Worm (Caenorhabditis elegans) whole organism, late embryonic: ENCODE measurements around the gene F55C9.14.

Experiments used
- K02D7.2 ChIP-seq: sonication (generic microtip); optimal IDR thresholded peaks from 2 replicates; lab custom pipeline; 2017; ENCODE audit warnings: mild to moderate bottlenecking, missing genetic modification characterization, missing compliant biosample characterization
- K09A11.1 ChIP-seq: sonication (generic microtip); optimal IDR thresholded peaks from 2 replicates; lab custom pipeline; 2017; ENCODE audit warnings: antibody characterized with exemption, mild to moderate bottlenecking, missing genetic modification characterization, missing compliant biosample characterization; ENCODE audit not compliant: insufficient read depth
- Y22D7AL.16 ChIP-seq: sonication (generic microtip); optimal IDR thresholded peaks from 2 replicates; lab custom pipeline; 2016; ENCODE audit warnings: missing genetic modification characterization, missing compliant biosample characterization
- ceh-14 ChIP-seq: sonication (generic microtip); optimal IDR thresholded peaks from 2 replicates; lab custom pipeline; 2016; ENCODE audit warnings: missing genotype, missing genetic modification characterization, missing compliant biosample characterization
- ceh-18 ChIP-seq: sonication (generic microtip); optimal IDR thresholded peaks from 2 replicates; lab custom pipeline; 2016; ENCODE audit warnings: missing genetic modification characterization, missing compliant biosample characterization
- ceh-2 ChIP-seq: sonication (generic microtip); optimal IDR thresholded peaks from 2 replicates; lab custom pipeline; 2016; ENCODE audit warnings: missing genotype, missing genetic modification characterization, missing compliant biosample characterization
- ceh-22 ChIP-seq: sonication (generic microtip); optimal IDR thresholded peaks from 2 replicates; lab custom pipeline; 2017; ENCODE audit warnings: missing biosample characterization, missing genetic modification characterization
- ceh-24 ChIP-seq: sonication (generic microtip); optimal IDR thresholded peaks from 2 replicates; lab custom pipeline; 2016; ENCODE audit warnings: mild to moderate bottlenecking, missing genetic modification characterization, missing compliant biosample characterization
- ceh-30 ChIP-seq: fragments of 150-350 bp; optimal IDR thresholded peaks from 2 replicates; lab custom pipeline; 2014; ENCODE audit warnings: missing biosample characterization, missing genetic modification characterization
- ceh-31 ChIP-seq: sonication (generic microtip); optimal IDR thresholded peaks from 2 replicates; lab custom pipeline; 2016; ENCODE audit warnings: missing genetic modification characterization, missing compliant biosample characterization
- ceh-34 ChIP-seq: sonication (generic microtip); optimal IDR thresholded peaks from 2 replicates; lab custom pipeline; 2016; ENCODE audit warnings: mild to moderate bottlenecking, missing genetic modification characterization, missing compliant biosample characterization
- ceh-45 ChIP-seq: fragments of 200-800 bp; sonication (Bioruptor generic); IDR thresholded peaks from 2 replicates; pipeline ENCODE4 v1.3.6; 2022; ENCODE audit warnings: missing genetic modification reagents, missing genetic modification characterization, missing compliant biosample characterization
- ceh-48 ChIP-seq: sonication (generic microtip); optimal IDR thresholded peaks from 2 replicates; lab custom pipeline; 2016; ENCODE audit warnings: missing genetic modification characterization, inconsistent platforms, missing compliant biosample characterization
- ceh-9 ChIP-seq: sonication (generic microtip); optimal IDR thresholded peaks from 2 replicates; lab custom pipeline; 2016; ENCODE audit warnings: mild to moderate bottlenecking, missing genetic modification characterization, inconsistent platforms, missing compliant biosample characterization
- che-1 ChIP-seq: sonication (generic microtip); optimal IDR thresholded peaks from 2 replicates; lab custom pipeline; 2016; ENCODE audit warnings: mild to moderate bottlenecking, missing genetic modification characterization, missing compliant biosample characterization
- dve-1 ChIP-seq: sonication (generic microtip); optimal IDR thresholded peaks from 2 replicates; lab custom pipeline; 2017; ENCODE audit warnings: antibody characterized with exemption, mild to moderate bottlenecking, missing genetic modification characterization, missing compliant biosample characterization
- elt-2 ChIP-seq: sonication (generic microtip); optimal IDR thresholded peaks from 2 replicates; lab custom pipeline; 2016; ENCODE audit warnings: missing genetic modification reagents, missing genetic modification characterization, missing compliant biosample characterization
- elt-4 ChIP-seq: sonication (generic microtip); optimal IDR thresholded peaks from 2 replicates; lab custom pipeline; 2016; ENCODE audit warnings: missing genetic modification characterization, missing compliant biosample characterization
- ets-4 ChIP-seq: sonication (generic microtip); optimal IDR thresholded peaks from 2 replicates; lab custom pipeline; 2016; ENCODE audit warnings: missing genetic modification characterization, missing compliant biosample characterization
- hlh-8 ChIP-seq: sonication (generic microtip); optimal IDR thresholded peaks from 2 replicates; lab custom pipeline; 2016; ENCODE audit warnings: missing genotype, missing genetic modification characterization, missing compliant biosample characterization
- lim-6 ChIP-seq: sonication (generic microtip); optimal IDR thresholded peaks from 2 replicates; lab custom pipeline; 2016; ENCODE audit warnings: missing genetic modification characterization, missing compliant biosample characterization
- madf-2 ChIP-seq: sonication (generic microtip); optimal IDR thresholded peaks from 2 replicates; lab custom pipeline; 2017; ENCODE audit warnings: missing genetic modification characterization, missing compliant biosample characterization
- mec-3 ChIP-seq: sonication (generic microtip); optimal IDR thresholded peaks from 2 replicates; lab custom pipeline; 2016; ENCODE audit warnings: borderline replicate concordance, missing genetic modification characterization, missing compliant biosample characterization
- nhr-11 ChIP-seq: fragments of 150-350 bp; optimal IDR thresholded peaks from 2 replicates; lab custom pipeline; 2014; ENCODE audit warnings: missing biosample characterization, missing genetic modification characterization
- npax-4 ChIP-seq: sonication (generic microtip); optimal IDR thresholded peaks from 2 replicates; lab custom pipeline; 2016; ENCODE audit warnings: missing genetic modification characterization, missing compliant biosample characterization
- pat-9 ChIP-seq: fragments of 200-800 bp; sonication (Bioruptor generic); optimal IDR thresholded peaks from 2 replicates; lab custom pipeline; 2018; ENCODE audit warnings: mild to moderate bottlenecking, missing genetic modification characterization, moderate library complexity, missing compliant biosample characterization
- pax-1 ChIP-seq: fragments of 150-350 bp; optimal IDR thresholded peaks from 2 replicates; lab custom pipeline; 2014; ENCODE audit warnings: missing biosample characterization, missing genetic modification characterization
- pha-2 ChIP-seq: sonication (generic microtip); optimal IDR thresholded peaks from 2 replicates; lab custom pipeline; 2017; ENCODE audit warnings: mild to moderate bottlenecking, missing genetic modification characterization, missing compliant biosample characterization
- pqm-1 ChIP-seq: sonication (generic microtip); optimal IDR thresholded peaks from 2 replicates; lab custom pipeline; 2016; ENCODE audit warnings: missing genetic modification characterization, missing compliant biosample characterization
- sox-2 ChIP-seq: fragments of 200-800 bp; sonication (Bioruptor generic); IDR thresholded peaks from 2 replicates; pipeline ENCODE4 v1.3.6; 2022; ENCODE audit warnings: missing genetic modification reagents, missing genetic modification characterization, missing compliant biosample characterization
- sox-4 ChIP-seq: sonication (generic microtip); optimal IDR thresholded peaks from 2 replicates; lab custom pipeline; 2017; ENCODE audit warnings: mild to moderate bottlenecking, missing genetic modification characterization, inconsistent platforms, missing compliant biosample characterization
- syd-9 ChIP-seq: sonication (generic microtip); optimal IDR thresholded peaks from 2 replicates; lab custom pipeline; 2016; ENCODE audit warnings: mild to moderate bottlenecking, missing genetic modification characterization, moderate library complexity, missing compliant biosample characterization
- ttx-3 ChIP-seq: sonication (generic microtip); optimal IDR thresholded peaks from 2 replicates; lab custom pipeline; 2016; ENCODE audit warnings: missing genetic modification reagents, missing genetic modification characterization, missing compliant biosample characterization
- unc-3 ChIP-seq, 2 experiments: fragments of 200-800 bp in 1 of 2; sonication (Bioruptor generic) in 1 of 2; sonication (generic microtip) in 1 of 2; conservative IDR thresholded peaks in 1 of 2; optimal IDR thresholded peaks in 1 of 2; 2 replicates each; pipeline versions ENCODE4 v1.3.6 to Lab custom; 2016 to 2022; ENCODE audit warnings: missing compliant biosample characterization in 2 of 2, missing genetic modification characterization in 2 of 2, missing genetic modification reagents in 1 of 2
- unc-55 ChIP-seq: sonication (generic microtip); optimal IDR thresholded peaks from 2 replicates; lab custom pipeline; 2017; ENCODE audit warnings: missing biosample characterization, missing genetic modification reagents, missing genetic modification characterization
- zip-5 ChIP-seq: sonication (generic microtip); optimal IDR thresholded peaks from 2 replicates; lab custom pipeline; 2016; ENCODE audit warnings: missing genetic modification characterization, missing compliant biosample characterization
- ztf-16 ChIP-seq: sonication (generic microtip); optimal IDR thresholded peaks from 2 replicates; lab custom pipeline; 2017; ENCODE audit warnings: missing genetic modification characterization, missing compliant biosample characterization

The F55C9.14 gene

DNA sequence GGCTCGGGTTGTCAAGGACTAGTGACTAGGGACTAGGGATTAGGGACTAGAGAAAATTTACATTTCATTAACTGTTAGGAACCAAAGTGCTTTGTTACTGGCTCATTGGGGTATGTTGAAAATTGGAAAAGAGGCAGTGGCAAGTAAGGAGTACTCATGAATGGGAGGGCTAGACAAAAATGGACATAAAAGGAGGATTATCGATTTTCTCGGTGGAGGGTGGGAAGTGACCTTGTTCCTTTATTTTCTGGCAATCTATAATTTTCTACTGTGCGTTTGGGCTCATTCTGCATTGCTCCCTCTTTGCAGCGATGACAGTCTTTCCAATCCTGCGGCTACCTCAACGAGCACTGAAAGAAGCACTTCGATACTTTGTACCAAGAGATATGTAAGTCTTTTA lies 1.9 kb upstream of the F55C9.14 start, which contains the start of gene fbxb-60:
fbxb-60 (plus strand) TSS at position 301 of the 400 bp plus-strand sequence.
- TF ChIP-seq pha-2 (no peak), dve-1 (tag; lab: Kevin White, UChicago) (no peak), pqm-1 (tag; lab: Kevin White, UChicago) (no peak), zip-5 (no peak), mec-3 (tag; lab: Kevin White, UChicago) (no peak), npax-4 (tag; lab: Kevin White, UChicago) (no peak), sox-2 (GFP tag; lab: Robert Waterston, UW) (no peak), che-1 (tag; lab: Kevin White, UChicago) (no peak), ceh-9 (tag; lab: Kevin White, UChicago) (no peak), ceh-18 (no peak), ttx-3 (tag; lab: Kevin White, UChicago) (no peak), nhr-11 (tag; lab: Kevin White, UChicago) (no peak), elt-4 (no peak), elt-2 (tag; lab: Kevin White, UChicago) (no peak), syd-9 (tag; lab: Kevin White, UChicago) (no peak), ceh-30 (no peak), unc-3 (GFP tag; conservative IDR thresholded peaks at IDR 0.05; lab: Robert Waterston, UW) (no peak), unc-3 (tag; optimal IDR thresholded peaks at IDR 0.05; lab: Kevin White, UChicago) (no peak), ceh-48 (tag; lab: Kevin White, UChicago) (no peak)

DNA sequence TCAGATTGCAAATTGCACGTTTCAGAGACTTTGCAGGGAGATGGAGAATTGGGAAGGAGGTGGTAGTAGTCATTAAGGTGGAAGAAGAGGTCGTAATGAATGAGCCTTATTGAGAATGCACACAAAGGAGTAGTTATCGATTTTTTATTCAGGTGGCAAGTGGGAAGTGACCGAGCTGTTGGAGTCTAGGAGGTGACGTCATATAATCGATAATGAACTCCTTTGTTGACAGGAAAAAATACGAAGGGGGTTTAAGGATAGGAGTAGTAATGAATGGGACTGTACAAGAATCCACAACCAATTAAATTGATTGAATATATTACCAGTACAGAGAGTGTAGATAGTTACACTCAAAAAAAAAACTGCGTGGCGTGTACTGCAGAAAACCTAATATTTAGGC lies 2.6 kb downstream of the F55C9.14 start, which contains the start of gene fbxb-62:
fbxb-62 (minus strand) TSS at position 101 of the 400 bp plus-strand sequence.
- no peak for TF ChIP-seq unc-55 (GFP tag; lab: Kevin White, UChicago)
- no peak for TF ChIP-seq K02D7.2

DNA sequence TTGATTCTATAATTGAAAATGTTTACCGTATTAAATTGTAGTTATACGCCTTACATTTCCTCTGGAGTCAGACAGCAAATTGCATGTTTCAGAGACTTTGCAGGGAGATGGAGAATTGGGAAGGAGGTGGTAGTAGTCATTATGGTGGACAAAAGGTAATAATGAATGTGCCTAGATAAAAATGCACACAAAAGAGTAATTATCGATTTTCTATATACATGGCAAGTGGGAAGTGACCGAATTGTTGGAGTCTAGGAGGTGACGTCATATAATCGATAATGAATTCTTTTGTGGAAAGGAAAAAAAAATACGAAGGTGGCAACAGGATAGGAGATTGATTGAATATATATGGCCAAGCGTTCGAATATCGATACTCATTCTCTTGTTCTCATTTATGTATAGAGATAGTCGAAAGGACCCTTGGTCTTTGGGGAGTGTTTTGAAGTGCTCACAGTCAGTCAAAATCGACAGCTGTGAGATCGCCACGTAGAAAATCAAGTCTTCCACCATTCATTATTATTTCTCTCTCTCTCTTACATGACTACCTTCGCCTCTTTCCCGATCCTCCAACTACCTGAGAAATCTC lies 4.3 kb downstream of the F55C9.14 start, which contains the start of the genes fbxb-63 and fbxb-61:
fbxb-63 (minus strand) TSS at position 142 of the 586 bp plus-strand sequence.
fbxb-61 (plus strand) TSS at position 536 of the 586 bp plus-strand sequence.
- TF ChIP-seq K09A11.1, result no peak
- TF ChIP-seq ceh-34 (tag; lab: Kevin White, UChicago), result no peak
- TF ChIP-seq hlh-8 (tag; lab: Kevin White, UChicago), result no peak
- TF ChIP-seq lim-6 (tag; lab: Kevin White, UChicago), result no peak
- TF ChIP-seq ceh-24 (tag; lab: Kevin White, UChicago), result no peak
- TF ChIP-seq madf-2 (tag; lab: Kevin White, UChicago), result no peak
- TF ChIP-seq ceh-14, result no peak
- no peak for TF ChIP-seq sox-4 (tag; lab: Kevin White, UChicago)
- TF ChIP-seq ets-4 (tag; lab: Kevin White, UChicago), result no peak
- no peak for TF ChIP-seq ceh-48 (tag; lab: Kevin White, UChicago)
- no peak for TF ChIP-seq ceh-30
- TF ChIP-seq pat-9 (tag; lab: Kevin White, UChicago), result no peak
- no peak for TF ChIP-seq unc-3 (GFP tag; conservative IDR thresholded peaks at IDR 0.05; lab: Robert Waterston, UW)
- no peak for TF ChIP-seq unc-3 (tag; optimal IDR thresholded peaks at IDR 0.05; lab: Kevin White, UChicago)
- no peak for TF ChIP-seq nhr-11 (tag; lab: Kevin White, UChicago)
- no peak for TF ChIP-seq ceh-22 (tag; lab: Kevin White, UChicago)
- no peak for TF ChIP-seq Y22D7AL.16 (tag; lab: Kevin White, UChicago)
- TF ChIP-seq ceh-31, result no peak
- TF ChIP-seq ceh-45, result no peak
- TF ChIP-seq ceh-2 (tag; lab: Kevin White, UChicago), result no peak

DNA sequence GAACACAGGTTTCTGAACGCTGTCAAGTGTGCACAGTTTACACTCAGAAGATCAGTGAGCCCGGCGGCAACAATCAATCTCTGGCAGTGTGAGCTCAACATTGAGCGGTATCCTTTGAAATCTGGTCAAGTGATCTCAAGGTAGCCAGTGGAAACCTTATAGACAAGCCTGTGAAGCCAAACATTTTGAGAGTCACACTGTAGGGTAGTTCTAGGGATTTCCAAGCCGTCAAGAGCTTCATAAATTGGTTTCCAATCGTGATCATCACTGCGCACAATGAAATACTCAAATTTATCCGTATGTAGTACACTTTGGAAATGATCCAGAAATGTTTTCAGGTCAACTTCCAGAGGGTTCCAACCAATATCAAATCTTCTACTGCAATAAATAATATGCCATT lies 7.5 kb downstream of the F55C9.14 start, which contains the start of gene F55C9.15:
F55C9.15 (minus strand) TSS at position 101 of the 400 bp plus-strand sequence.
- no peak for TF ChIP-seq ztf-16 (tag; lab: Kevin White, UChicago)
- no peak for TF ChIP-seq pax-1
- TF ChIP-seq pha-2, result no peak
- no peak for TF ChIP-seq ceh-18
- TF ChIP-seq elt-2 (tag; lab: Kevin White, UChicago), result no peak
